1 fruit fly cellular context compared by ENCODE assay signal in the genomic region with DNA sequence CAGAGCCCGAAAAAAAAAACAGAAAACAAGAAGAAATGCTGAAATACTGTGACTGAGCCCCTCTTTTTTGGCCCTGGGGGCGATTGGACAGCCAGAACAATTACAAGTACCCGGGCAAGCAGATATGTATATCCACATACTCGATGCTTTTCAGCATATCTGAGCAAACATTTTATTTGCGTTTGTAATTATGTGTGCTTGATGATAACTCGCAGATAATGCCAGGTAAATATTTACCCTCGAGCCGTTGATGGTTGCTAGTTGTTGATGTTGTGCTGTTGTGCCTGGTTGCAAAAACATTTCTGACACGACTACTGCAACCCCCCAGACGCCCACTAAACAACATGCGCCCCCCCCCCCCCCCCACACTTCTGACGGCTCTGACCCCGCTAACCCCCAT.
TF ChIP-seq lines count a peak whose summit lies in the region.

No protein-coding gene starts in this region.

TF ChIP-seq in whole organism, embryonic, 481 proteins besides CTCF, POLR2A, EP300 and RAD21 (continued from another document and continues in another):
- TF ChIP-seq CG6791 (GFP tag; IDR thresholded peaks at IDR 0.05; lab: Robert Waterston, UW; ENCODE audit: partially characterized antibody) (no peak), CG10565 (GFP tag; optimal IDR thresholded peaks at IDR 0.05; lab: Kevin White, UChicago) (no peak), CG8924 (tag; optimal IDR thresholded peaks at IDR 0.05; lab: Kevin White, UChicago) (peak; percentile 38), CG7745 (tag; optimal IDR thresholded peaks at IDR 0.05; lab: Kevin White, UChicago) (no peak), CG11398 (GFP tag; optimal IDR thresholded peaks at IDR 0.05; lab: Kevin White, UChicago) (no peak), HmgZ (tag; optimal IDR thresholded peaks at IDR 0.05; lab: Kevin White, UChicago) (peak; percentile 43), ttk (GFP tag; IDR thresholded peaks at IDR 0.05; lab: Robert Waterston, UW) (no peak), CG34224 (GFP tag; IDR thresholded peaks at IDR 0.05; lab: Robert Waterston, UW; ENCODE audit: partially characterized antibody) (no peak), hbn (GFP tag; IDR thresholded peaks at IDR 0.05; lab: Robert Waterston, UW; ENCODE audit: partially characterized antibody) (no peak), Hsf (GFP tag; optimal IDR thresholded peaks at IDR 0.05; lab: Kevin White, UChicago) (no peak), CG30403 (GFP tag; optimal IDR thresholded peaks at IDR 0.05; lab: Kevin White, UChicago) (no peak), caup (GFP tag; optimal IDR thresholded peaks at IDR 0.05; lab: Kevin White, UChicago; ENCODE audit: severe bottlenecking) (peak; percentile 69), CG34422 (GFP tag; IDR thresholded peaks at IDR 0.05; lab: Robert Waterston, UW) (no peak; the same call in 2 of the 3 replicates), HLHmδ (GFP tag; optimal IDR thresholded peaks at IDR 0.05; lab: Kevin White, UChicago) (peak; percentile 18), Bdp1 (GFP tag; optimal IDR thresholded peaks at IDR 0.05; lab: Kevin White, UChicago) (no peak), CG10979 (tag; optimal IDR thresholded peaks at IDR 0.05; lab: Kevin White, UChicago) (no peak), MTF-1 (GFP tag; optimal IDR thresholded peaks at IDR 0.05; lab: Kevin White, UChicago; ENCODE audit: borderline replicate concordance) (peak; percentile 70), klu (GFP tag; IDR thresholded peaks at IDR 0.05; lab: Robert Waterston, UW) (no peak), CG12071 (GFP tag; optimal IDR thresholded peaks at IDR 0.05; lab: Kevin White, UChicago) (peak; percentile 85), Trl (optimal IDR thresholded peaks at IDR 0.05; lab: Kevin White, UChicago) (no peak), Trl (GFP tag; optimal IDR thresholded peaks at IDR 0.05; lab: Kevin White, UChicago) (no peak), CG17385 (GFP tag; optimal IDR thresholded peaks at IDR 0.05; lab: Kevin White, UChicago) (peak; percentile 61), sug (tag; optimal IDR thresholded peaks at IDR 0.05; lab: Kevin White, UChicago) (peak; percentile 64), sd (tag; optimal IDR thresholded peaks at IDR 0.05; lab: Kevin White, UChicago) (peak; percentile 23), CG10209 (GFP tag; optimal IDR thresholded peaks at IDR 0.05; lab: Kevin White, UChicago) (peak; percentile 37), crp (GFP tag; optimal IDR thresholded peaks at IDR 0.05; lab: Kevin White, UChicago) (no peak), exex (tag; optimal IDR thresholded peaks at IDR 0.05; lab: Kevin White, UChicago) (peak; percentile 60), az2 (GFP tag; optimal IDR thresholded peaks at IDR 0.05; lab: Kevin White, UChicago) (no peak), slp2 (GFP tag; optimal IDR thresholded peaks at IDR 0.05; lab: Kevin White, UChicago) (no peak), Ravus (GFP tag; IDR thresholded peaks at IDR 0.05; lab: Robert Waterston, UW) (no peak), CG3726 (GFP tag; IDR thresholded peaks at IDR 0.05; lab: Robert Waterston, UW) (no peak), CG5180 (GFP tag; optimal IDR thresholded peaks at IDR 0.05; lab: Kevin White, UChicago) (peak; percentile 72), cwo (GFP tag; optimal IDR thresholded peaks at IDR 0.05; lab: Kevin White, UChicago) (peak; percentile 40), MBD-R2 (GFP tag; IDR thresholded peaks at IDR 0.05; lab: Robert Waterston, UW) (no peak), CG16779 (GFP tag; IDR thresholded peaks at IDR 0.05; lab: Robert Waterston, UW) (no peak), Dip3 (GFP tag; optimal IDR thresholded peaks at IDR 0.05; lab: Kevin White, UChicago) (no peak), CG42726 (GFP tag; IDR thresholded peaks at IDR 0.05; lab: Robert Waterston, UW; ENCODE audit: partially characterized antibody) (no peak), MESR4 (GFP tag; optimal IDR thresholded peaks at IDR 0.05; lab: Kevin White, UChicago) (no peak), Mad (GFP tag; optimal IDR thresholded peaks at IDR 0.05; lab: Kevin White, UChicago) (no peak), run (tag; optimal IDR thresholded peaks at IDR 0.05; lab: Kevin White, UChicago) (peak; percentile 44), otp (GFP tag; IDR thresholded peaks at IDR 0.05; lab: Robert Waterston, UW) (peak; percentile 64; the same call in 2 of the 3 replicates), bcd (GFP tag; optimal IDR thresholded peaks at IDR 0.05; lab: Kevin White, UChicago) (peak; percentile 28), CG8944 (GFP tag; optimal IDR thresholded peaks at IDR 0.05; lab: Kevin White, UChicago) (no peak), CG7786 (GFP tag; optimal IDR thresholded peaks at IDR 0.05; lab: Kevin White, UChicago) (no peak), chm (GFP tag; IDR thresholded peaks at IDR 0.05; lab: Robert Waterston, UW) (0 out of 2 replicates have a peak, but pooled peaks have one; percentile 35), dm (GFP tag; optimal IDR thresholded peaks at IDR 0.05; lab: Kevin White, UChicago) (no peak), CG11504 (tag; optimal IDR thresholded peaks at IDR 0.05; lab: Kevin White, UChicago) (peak; percentile 25), Hr78 (GFP tag; optimal IDR thresholded peaks at IDR 0.05; lab: Kevin White, UChicago) (peak in 1 of 2 experiments; percentile 48), ind (GFP tag; optimal IDR thresholded peaks at IDR 0.05; lab: Kevin White, UChicago) (no peak), CG12299 (tag; optimal IDR thresholded peaks at IDR 0.05; lab: Kevin White, UChicago) (peak; percentile 21), Xbp1 (GFP tag; optimal IDR thresholded peaks at IDR 0.05; lab: Kevin White, UChicago) (no peak), en (GFP tag; optimal IDR thresholded peaks at IDR 0.05; lab: Kevin White, UChicago) (no peak), chinmo (GFP tag; IDR thresholded peaks at IDR 0.05; lab: Robert Waterston, UW; ENCODE audit: partially characterized antibody) (0 out of 4 replicates have a peak, but pooled peaks have one; percentile 39), CG4730 (GFP tag; IDR thresholded peaks at IDR 0.05; lab: Robert Waterston, UW) (no peak), CG2202 (tag; optimal IDR thresholded peaks at IDR 0.05; lab: Kevin White, UChicago) (no peak), Poxn (GFP tag; IDR thresholded peaks at IDR 0.05; lab: Robert Waterston, UW) (no peak), unc-4 (GFP tag; IDR thresholded peaks at IDR 0.05; lab: Robert Waterston, UW; ENCODE audit: partially characterized antibody) (no peak), D (optimal IDR thresholded peaks at IDR 0.05; lab: Kevin White, UChicago) (no peak), D (GFP tag; optimal IDR thresholded peaks at IDR 0.05; lab: Kevin White, UChicago) (no peak), gce (GFP tag; IDR thresholded peaks at IDR 0.05; lab: Robert Waterston, UW) (0 out of 3 replicates have a peak, but pooled peaks have one; percentile 28), CG10959 (GFP tag; IDR thresholded peaks at IDR 0.05; lab: Robert Waterston, UW) (no peak), NC2α (GFP tag; optimal IDR thresholded peaks at IDR 0.05; lab: Kevin White, UChicago) (no peak), CkIIα-i1 (GFP tag; IDR thresholded peaks at IDR 0.05; lab: Robert Waterston, UW) (no peak), CG3838 (GFP tag; optimal IDR thresholded peaks at IDR 0.05; lab: Kevin White, UChicago) (no peak), Dbx (GFP tag; IDR thresholded peaks at IDR 0.05; lab: Robert Waterston, UW) (no peak), Dip2 (GFP tag; IDR thresholded peaks at IDR 0.05; lab: Robert Waterston, UW) (no peak), CG17912 (GFP tag; optimal IDR thresholded peaks at IDR 0.05; lab: Kevin White, UChicago) (peak; percentile 48), rib (GFP tag; IDR thresholded peaks at IDR 0.05; lab: Robert Waterston, UW) (no peak), CG15011 (GFP tag; optimal IDR thresholded peaks at IDR 0.05; lab: Kevin White, UChicago) (peak; percentile 55), Asciz (GFP tag; optimal IDR thresholded peaks at IDR 0.05; lab: Kevin White, UChicago) (peak; percentile 66), Hand (GFP tag; optimal IDR thresholded peaks at IDR 0.05; lab: Kevin White, UChicago) (no peak), lmd (GFP tag; IDR thresholded peaks at IDR 0.05; lab: Robert Waterston, UW) (no peak; the same call in 1 of the 2 replicates), dati (GFP tag; IDR thresholded peaks at IDR 0.05; lab: Robert Waterston, UW) (no peak), Ssrp (tag; optimal IDR thresholded peaks at IDR 0.05; lab: Kevin White, UChicago) (no peak), ken (GFP tag; IDR thresholded peaks at IDR 0.05; lab: Robert Waterston, UW) (no peak), Hr39 (optimal IDR thresholded peaks at IDR 0.05; lab: Kevin White, UChicago) (no peak), B-H2 (GFP tag; optimal IDR thresholded peaks at IDR 0.05; lab: Kevin White, UChicago) (no peak), CG17612 (GFP tag; IDR thresholded peaks at IDR 0.05; lab: Robert Waterston, UW) (no peak), CG12155 (GFP tag; optimal IDR thresholded peaks at IDR 0.05; lab: Kevin White, UChicago) (no peak), CoRest (tag; optimal IDR thresholded peaks at IDR 0.05; lab: Kevin White, UChicago) (peak; percentile 19), CG17802 (tag; optimal IDR thresholded peaks at IDR 0.05; lab: Kevin White, UChicago) (no peak), HLH54F (GFP tag; optimal IDR thresholded peaks at IDR 0.05; lab: Kevin White, UChicago) (no peak), CG6654 (GFP tag; optimal IDR thresholded peaks at IDR 0.05; lab: Kevin White, UChicago) (no peak), phol (tag; optimal IDR thresholded peaks at IDR 0.05; lab: Kevin White, UChicago) (no peak), Xrp1 (GFP tag; IDR thresholded peaks at IDR 0.05; lab: Robert Waterston, UW) (peak; percentile 41), al (GFP tag; IDR thresholded peaks at IDR 0.05; lab: Robert Waterston, UW) (no peak), CG15479 (GFP tag; optimal IDR thresholded peaks at IDR 0.05; lab: Kevin White, UChicago) (no peak), CG13287 (GFP tag; IDR thresholded peaks at IDR 0.05; lab: Robert Waterston, UW; ENCODE audit: partially characterized antibody) (no peak), Antp (GFP tag; optimal IDR thresholded peaks at IDR 0.05; lab: Kevin White, UChicago) (no peak), CG31388 (GFP tag; optimal IDR thresholded peaks at IDR 0.05; lab: Kevin White, UChicago) (no peak), sob (GFP tag; IDR thresholded peaks at IDR 0.05; lab: Robert Waterston, UW) (peak; percentile 63; the same call in 1 of the 2 replicates), sisA (GFP tag; IDR thresholded peaks at IDR 0.05; lab: Robert Waterston, UW) (no peak), Ets65A (GFP tag; lab: Kevin White, UChicago) (no peak), CG12744 (GFP tag; optimal IDR thresholded peaks at IDR 0.05; lab: Kevin White, UChicago) (no peak), CG16863 (GFP tag; optimal IDR thresholded peaks at IDR 0.05; lab: Kevin White, UChicago) (no peak), CG1832 (GFP tag; optimal IDR thresholded peaks at IDR 0.05; lab: Kevin White, UChicago) (no peak), toy (GFP tag; IDR thresholded peaks at IDR 0.05; lab: Robert Waterston, UW) (no peak), CG2199 (GFP tag; IDR thresholded peaks at IDR 0.05; lab: Robert Waterston, UW) (no peak), CG4424 (GFP tag; optimal IDR thresholded peaks at IDR 0.05; lab: Kevin White, UChicago) (no peak), ato (GFP tag; IDR thresholded peaks at IDR 0.05; lab: Robert Waterston, UW; ENCODE audit: partially characterized antibody) (no peak), ash1 (GFP tag; optimal IDR thresholded peaks at IDR 0.05; lab: Kevin White, UChicago) (no peak), Fer2 (tag; optimal IDR thresholded peaks at IDR 0.05; lab: Kevin White, UChicago) (no peak), sens-2 (GFP tag; IDR thresholded peaks at IDR 0.05; lab: Robert Waterston, UW) (no peak), tup (GFP tag; optimal IDR thresholded peaks at IDR 0.05; lab: Kevin White, UChicago) (no peak), Max (GFP tag; optimal IDR thresholded peaks at IDR 0.05; lab: Kevin White, UChicago) (no peak), Hmx (GFP tag; optimal IDR thresholded peaks at IDR 0.05; lab: Kevin White, UChicago) (no peak), Fer3 (tag; optimal IDR thresholded peaks at IDR 0.05; lab: Kevin White, UChicago) (peak; percentile 51), Lhr (GFP tag; optimal IDR thresholded peaks at IDR 0.05; lab: Kevin White, UChicago) (no peak), CG34376 (GFP tag; optimal IDR thresholded peaks at IDR 0.05; lab: Kevin White, UChicago) (peak; percentile 2), tap (tag; optimal IDR thresholded peaks at IDR 0.05; lab: Kevin White, UChicago) (peak; percentile 65), CG5953 (GFP tag; IDR thresholded peaks at IDR 0.05; lab: Robert Waterston, UW) (no peak), zen2 (GFP tag; IDR thresholded peaks at IDR 0.05; lab: Robert Waterston, UW; ENCODE audit: partially characterized antibody) (no peak), gt (GFP tag; IDR thresholded peaks at IDR 0.05; lab: Robert Waterston, UW) (no peak), bbx (GFP tag; IDR thresholded peaks at IDR 0.05; lab: Robert Waterston, UW; ENCODE audit: partially characterized antibody) (no peak), CG9932 (GFP tag; IDR thresholded peaks at IDR 0.05; lab: Robert Waterston, UW) (no peak), CG18619 (GFP tag; optimal IDR thresholded peaks at IDR 0.05; lab: Kevin White, UChicago) (peak; percentile 54), tin (GFP tag; optimal IDR thresholded peaks at IDR 0.05; lab: Kevin White, UChicago) (no peak), CG17361 (GFP tag; IDR thresholded peaks at IDR 0.05; lab: Robert Waterston, UW) (0 out of 3 replicates have a peak, but pooled peaks have one; percentile 16), CG8478 (optimal IDR thresholded peaks at IDR 0.05; lab: Kevin White, UChicago) (no peak), CG2712 (tag; optimal IDR thresholded peaks at IDR 0.05; lab: Kevin White, UChicago) (peak; percentile 6), Dll (GFP tag; IDR thresholded peaks at IDR 0.05; lab: Robert Waterston, UW; ENCODE audit: partially characterized antibody) (no peak), ara (GFP tag; IDR thresholded peaks at IDR 0.05; lab: Robert Waterston, UW) (no peak), Dref (GFP tag; IDR thresholded peaks at IDR 0.05; lab: Robert Waterston, UW) (no peak), ftz-f1 (GFP tag; optimal IDR thresholded peaks at IDR 0.05; lab: Kevin White, UChicago) (no peak), CG6765 (GFP tag; optimal IDR thresholded peaks at IDR 0.05; lab: Kevin White, UChicago) (peak; percentile 75), tio (GFP tag; optimal IDR thresholded peaks at IDR 0.05; lab: Kevin White, UChicago) (no peak), fd96Cb (tag; optimal IDR thresholded peaks at IDR 0.05; lab: Kevin White, UChicago) (no peak), Bgb (GFP tag; IDR thresholded peaks at IDR 0.05; lab: Robert Waterston, UW; ENCODE audit: partially characterized antibody) (no peak), GATAe (GFP tag; conservative IDR thresholded peaks at IDR 0.05; lab: Robert Waterston, UW) (no peak), CG10366 (GFP tag; IDR thresholded peaks at IDR 0.05; lab: Robert Waterston, UW) (no peak; the same call in 1 of the 2 replicates)
